Fruit fly (Drosophila melanogaster) whole organism, embryonic: ENCODE measurements around the gene CG42579.
A peak's percentile ranks its signal among the peaks of the same experiment; 100 is the strongest.

Source experiments
- Atf6 ChIP-seq: fragments of 200-800 bp; sonication (Bioruptor generic); IDR thresholded peaks from 2 replicates; pipeline ENCODE4 v1.3.6; 2022; ENCODE audit warnings: missing biosample characterization, missing genetic modification characterization
- Awh ChIP-seq: fragments of 200-800 bp; sonication (Bioruptor generic); IDR thresholded peaks from 2 replicates; pipeline ENCODE4, ENCODE4 v1.3.6; 2022; ENCODE audit warnings: missing biosample characterization, missing genetic modification characterization
- Bteb2 ChIP-seq: fragments of 200-800 bp; sonication (Bioruptor generic); optimal IDR thresholded peaks from 2 replicates; lab custom pipeline; 2016; ENCODE audit warnings: missing biosample characterization, missing genetic modification characterization
- CG10366 ChIP-seq: fragments of 200-800 bp; sonication (Bioruptor generic); IDR thresholded peaks from 2 replicates; pipeline ENCODE4 v1.3.6; 2022; ENCODE audit warnings: missing biosample characterization, missing genetic modification characterization
- CG10654 ChIP-seq: fragments of 200-800 bp; sonication (Bioruptor generic); optimal IDR thresholded peaks from 2 replicates; lab custom pipeline; 2016; ENCODE audit warnings: missing biosample characterization, missing genetic modification characterization
- CG11093 ChIP-seq: fragments of 200-800 bp; sonication (Bioruptor generic); IDR thresholded peaks from 3 replicates; pipeline ENCODE4 v1.3.6; 2022; ENCODE audit warnings: missing biosample characterization, missing genetic modification characterization
- CG11504 ChIP-seq: fragments of 200-800 bp; sonication (Bioruptor generic); optimal IDR thresholded peaks from 3 replicates; lab custom pipeline; 2019; ENCODE audit warnings: missing biosample characterization, mild to moderate bottlenecking, missing genetic modification characterization, moderate library complexity
- CG12236 ChIP-seq: fragments of 200-800 bp; sonication (Bioruptor generic); optimal IDR thresholded peaks from 2 replicates; lab custom pipeline; 2016; ENCODE audit warnings: missing biosample characterization, missing genetic modification characterization
- CG13894 ChIP-seq: fragments of 200-800 bp; sonication (Bioruptor generic); optimal IDR thresholded peaks from 3 replicates; lab custom pipeline; 2018; ENCODE audit warnings: missing biosample characterization, mild to moderate bottlenecking, missing genetic modification characterization, moderate library complexity
- CG14441 ChIP-seq: fragments of 200-800 bp; sonication (Bioruptor generic); IDR thresholded peaks from 2 replicates; pipeline ENCODE4 v1.3.6; 2022; ENCODE audit warnings: missing biosample characterization, missing genetic modification characterization
- CG14667 ChIP-seq: fragments of 200-800 bp; sonication (Bioruptor generic); IDR thresholded peaks from 2 replicates; pipeline ENCODE4 v1.3.6; 2022; ENCODE audit warnings: missing biosample characterization, missing genetic modification characterization
- CG15479 ChIP-seq: fragments of 200-800 bp; sonication (Bioruptor generic); optimal IDR thresholded peaks from 3 replicates; lab custom pipeline; 2019; ENCODE audit warnings: missing biosample characterization, mild to moderate bottlenecking, missing genetic modification characterization, moderate library complexity
- CG17186 ChIP-seq: fragments of 200-800 bp; sonication (Bioruptor generic); optimal IDR thresholded peaks from 3 replicates; lab custom pipeline; 2017; ENCODE audit warnings: missing biosample characterization, missing genetic modification reagents, missing genetic modification characterization
- CG18011 ChIP-seq: fragments of 200-800 bp; sonication (Bioruptor generic); optimal IDR thresholded peaks from 2 replicates; lab custom pipeline; 2017; ENCODE audit warnings: missing biosample characterization, missing genetic modification characterization, mild to moderate bottlenecking, moderate library complexity, missing genotype
- CG2712 ChIP-seq: fragments of 200-800 bp; optimal IDR thresholded peaks from 3 replicates; lab custom pipeline; 2019; ENCODE audit warnings: missing biosample characterization, mild to moderate bottlenecking, missing genetic modification characterization, moderate library complexity
- CG34224 ChIP-seq: fragments of 200-800 bp; sonication (Bioruptor generic); IDR thresholded peaks from 3 replicates; pipeline ENCODE4 v1.3.6; 2022; ENCODE audit warnings: missing biosample characterization, missing genetic modification characterization; ENCODE audit not compliant: partially characterized antibody
- CG34376 ChIP-seq: fragments of 200-800 bp; sonication (Bioruptor generic); optimal IDR thresholded peaks from 2 replicates; lab custom pipeline; 2018; ENCODE audit warnings: missing biosample characterization, mild to moderate bottlenecking, missing genetic modification characterization
- CG4360 ChIP-seq: fragments of 200-800 bp; sonication (Bioruptor generic); IDR thresholded peaks from 2 replicates; pipeline ENCODE4 v1.3.6; 2022; ENCODE audit warnings: missing biosample characterization, missing genetic modification characterization
- CoRest ChIP-seq: fragments of 200-800 bp; sonication (Bioruptor generic); optimal IDR thresholded peaks from 3 replicates; lab custom pipeline; 2018; ENCODE audit warnings: missing biosample characterization, mild to moderate bottlenecking, missing genetic modification characterization, moderate library complexity
- D19A ChIP-seq: fragments of 200-800 bp; optimal IDR thresholded peaks from 3 replicates; lab custom pipeline; 2019; ENCODE audit warnings: missing biosample characterization, mild to moderate bottlenecking, missing genetic modification characterization, moderate library complexity
- Dll ChIP-seq: fragments of 200-800 bp; sonication (Bioruptor generic); IDR thresholded peaks from 4 replicates; pipeline ENCODE4 v1.3.6; 2022; ENCODE audit warnings: missing biosample characterization, missing genetic modification characterization; ENCODE audit not compliant: partially characterized antibody
- Drgx ChIP-seq: fragments of 200-800 bp; sonication (Bioruptor generic); IDR thresholded peaks from 2 replicates; pipeline ENCODE4 v1.3.6; 2022; ENCODE audit warnings: missing biosample characterization, missing genetic modification characterization
- Meics ChIP-seq: fragments of 200-800 bp; sonication (Bioruptor generic); optimal IDR thresholded peaks from 2 replicates; lab custom pipeline; 2017; ENCODE audit warnings: missing biosample characterization, mild to moderate bottlenecking, missing genetic modification characterization
- NC2β ChIP-seq: fragments of 200-800 bp; sonication (Bioruptor generic); optimal IDR thresholded peaks from 2 replicates; lab custom pipeline; 2016; ENCODE audit warnings: missing biosample characterization, missing genetic modification characterization
- Pdp1 ChIP-seq, 2 experiments: fragments of 200-800 bp; sonication (Bioruptor generic); optimal IDR thresholded peaks; 3 replicates each; lab custom pipeline; 2016; ENCODE audit warnings: missing biosample characterization in 2 of 2, missing genetic modification characterization in 2 of 2, mild to moderate bottlenecking in 1 of 2, moderate library complexity in 1 of 2
- Spps ChIP-seq: fragments of 200-800 bp; sonication (Bioruptor generic); optimal IDR thresholded peaks from 2 replicates; lab custom pipeline; 2018; ENCODE audit warnings: missing biosample characterization, mild to moderate bottlenecking, missing genetic modification characterization
- Xbp1 ChIP-seq: fragments of 200-800 bp; sonication (Bioruptor generic); optimal IDR thresholded peaks from 3 replicates; lab custom pipeline; 2016; ENCODE audit warnings: missing biosample characterization, mild to moderate bottlenecking, missing genetic modification characterization
- abd-A ChIP-seq: fragments of 200-800 bp; sonication (Bioruptor generic); optimal IDR thresholded peaks from 3 replicates; lab custom pipeline; 2019; ENCODE audit warnings: missing biosample characterization, mild to moderate bottlenecking, missing genetic modification characterization, moderate library complexity
- ase ChIP-seq: fragments of 200-800 bp; sonication (Bioruptor generic); IDR thresholded peaks from 3 replicates; pipeline ENCODE4 v1.3.6; 2022; ENCODE audit warnings: missing biosample characterization, missing genetic modification characterization
- cad ChIP-seq: fragments of >200 bp; optimal IDR thresholded peaks from 2 replicates; lab custom pipeline; 2017; ENCODE audit warnings: missing biosample characterization, missing genetic modification characterization
- crol ChIP-seq: fragments of 200-800 bp; sonication (Bioruptor generic); IDR thresholded peaks from 2 replicates; pipeline ENCODE4 v1.3.6; 2022; ENCODE audit warnings: missing biosample characterization, missing genetic modification characterization
- da ChIP-seq: fragments of 200-800 bp; sonication (Bioruptor generic); optimal IDR thresholded peaks from 2 replicates; lab custom pipeline; 2016; ENCODE audit warnings: missing biosample characterization, missing genetic modification characterization
- gem ChIP-seq: fragments of 200-800 bp; sonication (Bioruptor generic); optimal IDR thresholded peaks from 2 replicates; lab custom pipeline; 2019; ENCODE audit warnings: missing biosample characterization, mild to moderate bottlenecking, missing genetic modification characterization, moderate library complexity
- nerfin-2 ChIP-seq: fragments of 200-800 bp; sonication (Bioruptor generic); IDR thresholded peaks from 2 replicates; pipeline ENCODE4 v1.3.6; 2022; ENCODE audit warnings: missing biosample characterization, missing genetic modification characterization; ENCODE audit not compliant: partially characterized antibody
- p53 ChIP-seq: fragments of 200-800 bp; sonication (Bioruptor generic); optimal IDR thresholded peaks from 2 replicates; lab custom pipeline; 2016; ENCODE audit warnings: missing biosample characterization, missing genetic modification characterization
- pfk ChIP-seq: fragments of 200-800 bp; sonication (Bioruptor generic); optimal IDR thresholded peaks from 2 replicates; lab custom pipeline; 2018; ENCODE audit warnings: missing biosample characterization, mild to moderate bottlenecking, missing genetic modification characterization, moderate library complexity
- prd ChIP-seq, 3 experiments: fragments of >200 bp in 2 of 3; fragments of 200-800 bp in 1 of 3; sonication (Bioruptor generic) in 1 of 3; optimal IDR thresholded peaks in 2 of 3; IDR thresholded peaks in 1 of 3; 2 replicates in 2 of 3; 3 replicates in 1 of 3; pipeline versions ENCODE4 v1.3.6 to Lab custom; 2017 to 2022; ENCODE audit warnings: missing biosample characterization in 1 of 3, missing genetic modification characterization in 1 of 3
- psq ChIP-seq: fragments of 200-800 bp; sonication (Bioruptor generic); optimal IDR thresholded peaks from 2 replicates; lab custom pipeline; 2017; ENCODE audit warnings: missing biosample characterization, missing genetic modification characterization
- repo ChIP-seq: fragments of 200-800 bp; sonication (Bioruptor generic); optimal IDR thresholded peaks from 2 replicates; lab custom pipeline; 2016; ENCODE audit warnings: missing biosample characterization, missing genetic modification characterization
- sc ChIP-seq, 3 experiments: fragments of >200 bp in 2 of 3; fragments of 200-800 bp in 1 of 3; sonication (Bioruptor generic) in 1 of 3; optimal IDR thresholded peaks; 2 replicates in 2 of 3; 3 replicates in 1 of 3; lab custom pipeline; 2017; ENCODE audit warnings: mild to moderate bottlenecking in 1 of 3, missing biosample characterization in 1 of 3, missing genetic modification characterization in 1 of 3, missing genetic modification reagents in 1 of 3
- sens ChIP-seq: fragments of 200-800 bp; sonication (Bioruptor generic); peaks from one replicate; lab custom pipeline; 2016; ENCODE audit warnings: missing biosample characterization, missing genetic modification characterization
- seq ChIP-seq: fragments of 200-800 bp; sonication (Bioruptor generic); IDR thresholded peaks from 2 replicates; pipeline ENCODE4 v1.3.6; 2022; ENCODE audit warnings: missing biosample characterization, missing genetic modification characterization
- sr ChIP-seq: fragments of 200-800 bp; sonication (Bioruptor generic); IDR thresholded peaks from 3 replicates; pipeline ENCODE4 v1.3.6; 2022; ENCODE audit warnings: missing biosample characterization, missing genetic modification characterization
- stwl ChIP-seq: fragments of 200-800 bp; sonication (Bioruptor generic); optimal IDR thresholded peaks from 3 replicates; lab custom pipeline; 2018; ENCODE audit warnings: missing biosample characterization, mild to moderate bottlenecking, missing genetic modification characterization, moderate library complexity
- toy ChIP-seq: fragments of 200-800 bp; sonication (Bioruptor generic); IDR thresholded peaks from 2 replicates; pipeline ENCODE4 v1.3.6; 2022; ENCODE audit warnings: missing biosample characterization, missing genetic modification characterization
- ttk ChIP-seq: fragments of 200-800 bp; sonication (Bioruptor generic); IDR thresholded peaks from 2 replicates; pipeline ENCODE4 v2.1.2; 2022; ENCODE audit warnings: missing biosample characterization, missing genetic modification characterization
- vfl ChIP-seq: fragments of 200-800 bp; sonication (Bioruptor generic); optimal IDR thresholded peaks from 2 replicates; lab custom pipeline; 2016; ENCODE audit warnings: missing biosample characterization, missing genetic modification characterization
- vvl ChIP-seq: fragments of 200-800 bp; sonication (Bioruptor generic); IDR thresholded peaks from 2 replicates; pipeline ENCODE4 v1.3.6; 2022; ENCODE audit warnings: missing biosample characterization, missing genetic modification characterization
- zf30C ChIP-seq: fragments of 200-800 bp; sonication (Bioruptor generic); optimal IDR thresholded peaks from 3 replicates; lab custom pipeline; 2018; ENCODE audit warnings: missing biosample characterization, mild to moderate bottlenecking, missing genetic modification characterization

The CG42579 gene

DNA sequence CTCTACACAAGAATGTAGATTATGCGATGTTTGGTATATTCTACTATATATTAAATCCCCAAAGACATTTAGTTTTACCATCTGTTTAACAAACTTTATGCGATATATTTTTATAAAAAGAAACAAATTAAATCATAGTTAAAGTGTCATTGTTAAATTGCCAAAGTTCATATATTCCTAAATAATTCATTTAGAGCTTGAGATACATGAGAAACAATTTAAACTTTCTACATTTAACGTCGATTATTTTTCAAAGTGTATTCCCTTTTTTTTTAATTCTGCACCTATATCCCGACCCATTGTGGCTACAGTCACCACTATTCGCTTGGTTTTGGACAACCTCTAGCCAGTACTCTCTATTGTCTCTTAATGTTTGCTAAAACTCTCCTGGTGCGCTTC, 37.4 kb upstream of the CG42579 start:
- peak; percentile 35 for TF ChIP-seq gem (tag; lab: Kevin White, UChicago)
- TF ChIP-seq CG14667 (GFP tag; lab: Robert Waterston, UW) = no peak
- no peak for TF ChIP-seq CG17186 (GFP tag; lab: Kevin White, UChicago)
- no peak for TF ChIP-seq CG11093 (GFP tag; lab: Robert Waterston, UW)
- no peak for TF ChIP-seq CG14441 (GFP tag; lab: Robert Waterston, UW)
- TF ChIP-seq repo (GFP tag; lab: Kevin White, UChicago) = no peak
- TF ChIP-seq sens (GFP tag; lab: Kevin White, UChicago) = peak; percentile 60
- no peak for TF ChIP-seq ttk (GFP tag; lab: Robert Waterston, UW)
- TF ChIP-seq D19A (tag; lab: Kevin White, UChicago) = peak; percentile 51
- no peak for TF ChIP-seq abd-A (tag; lab: Kevin White, UChicago)
- TF ChIP-seq crol (GFP tag; lab: Robert Waterston, UW) = no peak
- TF ChIP-seq sr (GFP tag; lab: Robert Waterston, UW) = no peak
- no peak for TF ChIP-seq CG10654 (GFP tag; lab: Kevin White, UChicago)
- no peak for TF ChIP-seq NC2β (GFP tag; lab: Kevin White, UChicago)
- no peak for TF ChIP-seq CoRest (tag; lab: Kevin White, UChicago)
- no peak for TF ChIP-seq Awh (GFP tag; lab: Robert Waterston, UW)
- no peak for TF ChIP-seq CG13894 (tag; lab: Kevin White, UChicago)
- TF ChIP-seq zf30C (GFP tag; lab: Kevin White, UChicago) = no peak
- TF ChIP-seq psq = no peak
- TF ChIP-seq Meics (GFP tag; lab: Kevin White, UChicago) = peak; percentile 27
- no peak for TF ChIP-seq Spps

- TF ChIP-seq Drgx (peak; percentile 50; the same call in 1 of the 2 replicates), sc (optimal IDR thresholded peaks at IDR 0.05; lab: Kevin White, UChicago) (no peak), sc (GFP tag; optimal IDR thresholded peaks at IDR 0.05; lab: Kevin White, UChicago) (no peak), Atf6 (GFP tag; lab: Robert Waterston, UW) (no peak), CG2712 (tag; lab: Kevin White, UChicago) (no peak), Dll (GFP tag; lab: Robert Waterston, UW) (0 out of 4 replicates have a peak, but pooled peaks have one; percentile 24), sens (GFP tag; lab: Kevin White, UChicago) (peak; percentile 27), CG11504 (tag; lab: Kevin White, UChicago) (no peak), CG4360 (GFP tag; lab: Robert Waterston, UW) (no peak)
These were observed 36.5 kb upstream of the CG42579 start for dm6 chrX:20490883-20491282.

DNA sequence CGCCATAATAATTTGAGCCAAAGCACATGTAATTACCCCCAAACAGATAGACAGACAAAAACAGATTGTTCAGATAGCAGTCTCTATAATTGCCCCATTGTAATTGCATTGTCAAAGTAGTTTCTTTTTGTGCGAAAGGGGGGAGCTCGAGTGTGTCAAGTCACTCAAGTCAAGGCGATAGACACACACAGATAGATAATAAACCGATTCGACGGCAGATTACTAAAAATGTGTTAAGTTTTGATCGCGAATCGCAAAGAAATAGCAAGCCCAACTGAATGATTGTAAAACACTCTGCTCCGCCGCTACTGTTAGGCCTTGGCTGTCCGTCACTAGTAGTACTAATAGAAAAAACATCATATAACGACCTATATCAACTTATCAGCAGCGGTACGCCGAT, 34.8 kb upstream of the CG42579 start:
- TF ChIP-seq Pdp1 (GFP tag; optimal IDR thresholded peaks at IDR 0.05; lab: Kevin White, UChicago) (peak in 1 of 2 experiments; percentile 13), seq (GFP tag; lab: Robert Waterston, UW) (no peak), vvl (GFP tag; lab: Robert Waterston, UW) (no peak), CG12236 (GFP tag; lab: Kevin White, UChicago) (no peak), Xbp1 (GFP tag; lab: Kevin White, UChicago) (no peak), CG14667 (GFP tag; lab: Robert Waterston, UW) (no peak), CG34376 (peak; percentile 5), CG10366 (GFP tag; lab: Robert Waterston, UW) (no peak), toy (GFP tag; lab: Robert Waterston, UW) (no peak), Bteb2 (GFP tag; lab: Kevin White, UChicago) (no peak), CG18011 (GFP tag; lab: Kevin White, UChicago) (no peak), prd (optimal IDR thresholded peaks at IDR 0.05; lab: Kevin White, UChicago) (no peak), prd (GFP tag; IDR thresholded peaks at IDR 0.05; lab: Robert Waterston, UW) (no peak), vfl (GFP tag; lab: Kevin White, UChicago) (no peak), p53 (GFP tag; lab: Kevin White, UChicago) (no peak), nerfin-2 (GFP tag; lab: Robert Waterston, UW) (no peak), CG34224 (GFP tag; lab: Robert Waterston, UW) (no peak), da (no peak), cad (no peak), CG15479 (GFP tag; lab: Kevin White, UChicago) (no peak), ase (no peak), pfk (GFP tag; lab: Kevin White, UChicago) (no peak), stwl (tag; lab: Kevin White, UChicago) (no peak)
